Fruit fly (Drosophila melanogaster): ENCODE measurements around the gene CG12541.

CG12541 gene

dm6 chrX:7014931-7015428, 50.9 kb downstream of the CG12541 start (continued):
- TF ChIP-seq Neu2 (GFP tag; optimal IDR thresholded peaks at IDR 0.05; ENCODE audit: borderline replicate concordance) = no peak
- TF ChIP-seq abd-A (tag; optimal IDR thresholded peaks at IDR 0.05) = no peak
- no peak for TF ChIP-seq CG7372 (GFP tag; IDR thresholded peaks at IDR 0.05)
- TF ChIP-seq CG3847 (GFP tag; IDR thresholded peaks at IDR 0.05) = peak; percentile 44
- TF ChIP-seq Oaz (GFP tag; IDR thresholded peaks at IDR 0.05) = no peak; the same call in 1 of the 2 replicates
- peak; percentile 73 for TF ChIP-seq BEAF-32 (GFP tag; optimal IDR thresholded peaks at IDR 0.05)
- no peak for TF ChIP-seq CG8359 (GFP tag; optimal IDR thresholded peaks at IDR 0.05; ENCODE audit: borderline replicate concordance)
- peak; percentile 47 for TF ChIP-seq CG15269 (tag; optimal IDR thresholded peaks at IDR 0.05)
- TF ChIP-seq kni (GFP tag; optimal IDR thresholded peaks at IDR 0.05) = no peak
- peak; percentile 38 for TF ChIP-seq CG18262 (tag; optimal IDR thresholded peaks at IDR 0.05)
- TF ChIP-seq odd (GFP tag; optimal IDR thresholded peaks at IDR 0.05) = no peak
- no peak for TF ChIP-seq CG4282 (GFP tag; optimal IDR thresholded peaks at IDR 0.05)
- TF ChIP-seq CG18476 (GFP tag; optimal IDR thresholded peaks at IDR 0.05) = no peak
- peak; percentile 29 for TF ChIP-seq trh (GFP tag; optimal IDR thresholded peaks at IDR 0.05)
- peak; percentile 45; the same call in 1 of the 2 replicates for TF ChIP-seq sna (GFP tag; IDR thresholded peaks at IDR 0.05; ENCODE audit: partially characterized antibody)
- TF ChIP-seq CG18764 (GFP tag; optimal IDR thresholded peaks at IDR 0.05) = no peak
- no peak for TF ChIP-seq D (optimal IDR thresholded peaks at IDR 0.05)
- no peak for TF ChIP-seq D (GFP tag; optimal IDR thresholded peaks at IDR 0.05)
- no peak for TF ChIP-seq pros (GFP tag; optimal IDR thresholded peaks at IDR 0.05)
- peak; percentile 16 for TF ChIP-seq CG8924 (tag; optimal IDR thresholded peaks at IDR 0.05)
- TF ChIP-seq wek (GFP tag; optimal IDR thresholded peaks at IDR 0.05) = no peak
- peak; percentile 10 for TF ChIP-seq NC2β (GFP tag; optimal IDR thresholded peaks at IDR 0.05)
- peak; percentile 68; the same call in 2 of the 3 replicates for TF ChIP-seq Opbp (GFP tag; IDR thresholded peaks at IDR 0.05; ENCODE audit: partially characterized antibody)
- TF ChIP-seq CG14667 (GFP tag; IDR thresholded peaks at IDR 0.05) = no peak
- no peak for TF ChIP-seq lov (optimal IDR thresholded peaks at IDR 0.05)
- TF ChIP-seq lov (GFP tag; IDR thresholded peaks at IDR 0.05) = no peak
- TF ChIP-seq HHEX (GFP tag; optimal IDR thresholded peaks at IDR 0.05) = peak; percentile 41
- no peak for TF ChIP-seq Deaf1 (tag; optimal IDR thresholded peaks at IDR 0.05)
- peak; percentile 70 for TF ChIP-seq CG33213 (GFP tag; optimal IDR thresholded peaks at IDR 0.05)
- no peak for TF ChIP-seq Ravus (GFP tag; IDR thresholded peaks at IDR 0.05)
- TF ChIP-seq CG12155 (GFP tag; optimal IDR thresholded peaks at IDR 0.05) = peak; percentile 25
- peak; percentile 15; the same call in 1 of the 2 replicates for TF ChIP-seq al (GFP tag; IDR thresholded peaks at IDR 0.05)
- no peak for TF ChIP-seq CG1647 (GFP tag; optimal IDR thresholded peaks at IDR 0.05)
- TF ChIP-seq CTCF (GFP tag; optimal IDR thresholded peaks at IDR 0.05) = peak; percentile 96
- peak; percentile 37 for TF ChIP-seq CG14441 (GFP tag; IDR thresholded peaks at IDR 0.05)
- TF ChIP-seq MTF-1 (GFP tag; optimal IDR thresholded peaks at IDR 0.05; ENCODE audit: borderline replicate concordance) = no peak
- no peak for TF ChIP-seq pfk (GFP tag; optimal IDR thresholded peaks at IDR 0.05)
- TF ChIP-seq Hr39 (optimal IDR thresholded peaks at IDR 0.05) = no peak
- peak; percentile 64 for TF ChIP-seq CG16813 (GFP tag; IDR thresholded peaks at IDR 0.05; ENCODE audit: partially characterized antibody)
- peak; percentile 80 for TF ChIP-seq pzg (GFP tag; optimal IDR thresholded peaks at IDR 0.05)
- peak; percentile 8; the same call in 1 of the 2 replicates for TF ChIP-seq CG32772 (GFP tag; IDR thresholded peaks at IDR 0.05)
- TF ChIP-seq chn (GFP tag; optimal IDR thresholded peaks at IDR 0.05) = peak; percentile 31
- TF ChIP-seq GATAe (GFP tag; conservative IDR thresholded peaks at IDR 0.05) = no peak
- TF ChIP-seq CkIIα-i1 (GFP tag; IDR thresholded peaks at IDR 0.05) = no peak
- TF ChIP-seq hth (optimal IDR thresholded peaks at IDR 0.05) = no peak
- peak; percentile 73 for TF ChIP-seq pum (GFP tag; optimal IDR thresholded peaks at IDR 0.05)
- no peak for TF ChIP-seq Hand (GFP tag; optimal IDR thresholded peaks at IDR 0.05)
- peak; percentile 18; the same call in 1 of the 3 replicates for TF ChIP-seq croc (GFP tag; conservative IDR thresholded peaks at IDR 0.05)
- peak; percentile 57 for TF ChIP-seq HmgZ (tag; optimal IDR thresholded peaks at IDR 0.05)
- TF ChIP-seq tio (GFP tag; optimal IDR thresholded peaks at IDR 0.05) = peak; percentile 23
- TF ChIP-seq gce (GFP tag; IDR thresholded peaks at IDR 0.05) = no peak
- TF ChIP-seq Dll (GFP tag; IDR thresholded peaks at IDR 0.05; ENCODE audit: partially characterized antibody) = peak; percentile 71

All from whole organism, embryonic.